Worm (Caenorhabditis elegans): ENCODE measurements around the gene clec-136.

ce11 chrII:4616443-4616842, at the start of gene clec-136:
- TF ChIP-seq unc-39 (tag; optimal IDR thresholded peaks at IDR 0.05) = no peak
- TF ChIP-seq pha-4 (tag; optimal IDR thresholded peaks at IDR 0.05) = no peak
- TF ChIP-seq elt-1 (tag; optimal IDR thresholded peaks at IDR 0.05; ENCODE audit: borderline replicate concordance, insufficient read depth) = no peak
- TF ChIP-seq snpc-4 (tag; optimal IDR thresholded peaks at IDR 0.05) = no peak
- TF ChIP-seq ztf-11 (tag; optimal IDR thresholded peaks at IDR 0.05) = no peak
- no peak for TF ChIP-seq ces-1 (GFP tag; optimal IDR thresholded peaks at IDR 0.05)
- no peak for TF ChIP-seq lin-13 (tag; optimal IDR thresholded peaks at IDR 0.05)
- no peak for TF ChIP-seq lsy-2 (tag; optimal IDR thresholded peaks at IDR 0.05)
- TF ChIP-seq nhr-2 (tag; optimal IDR thresholded peaks at IDR 0.05) = no peak
- TF ChIP-seq elt-3 (tag; optimal IDR thresholded peaks at IDR 0.05) = no peak
- TF ChIP-seq unc-62 (GFP tag; optimal IDR thresholded peaks at IDR 0.05) = no peak
- TF ChIP-seq cnd-1 (tag; optimal IDR thresholded peaks at IDR 0.05) = no peak
- TF ChIP-seq ceh-83 (GFP tag; optimal IDR thresholded peaks at IDR 0.05) = no peak

Data from whole organism, mixed stage, embryonic.